Worm (Caenorhabditis elegans) whole organism, dauer: ENCODE data around the gene srz-62.
"Not testable (repeated sequence)": the region's sequence is repeated elsewhere in the genome, so short reads cannot be mapped to it uniquely, and the experiment has no call there.

Experiments used
- unc-62 ChIP-seq: sonication (generic microtip); optimal IDR thresholded peaks from 2 replicates; lab custom pipeline; 2017; ENCODE audit warnings: missing biosample characterization, missing genetic modification reagents, missing genetic modification characterization

srz-62 gene

ce11 chrIV:3876955-3877354 lies 23.3 kb upstream of the srz-62 start:
- no peak for TF ChIP-seq unc-62 (GFP tag; lab: Kevin White, UChicago)

- TF ChIP-seq unc-62 (GFP tag; lab: Kevin White, UChicago) = no peak
These were observed 21.9 kb upstream of the srz-62 start, which contains the start of gene F37C4.6 for ce11 chrIV:3878283-3878938. Gene F37C4.6 (minus strand): TSS chrIV:3878333.

- no peak for TF ChIP-seq unc-62 (GFP tag; lab: Kevin White, UChicago)
These were observed 19.2 kb upstream of the srz-62 start, which contains the start of the genes F37C4.8 and oac-23 for ce11 chrIV:3881119-3881518. Gene F37C4.8 (minus strand): TSS chrIV:3881219. Gene oac-23 (plus strand): TSS chrIV:3881441.

- TF ChIP-seq unc-62 (GFP tag; lab: Kevin White, UChicago) = no peak
These were observed 14.9 kb upstream of the srz-62 start, which contains the start of gene oac-22 for ce11 chrIV:3885369-3885768. Gene oac-22 (plus strand): TSS chrIV:3885669.

- no peak for TF ChIP-seq unc-62 (GFP tag; lab: Kevin White, UChicago)
These were observed 11.3 kb upstream of the srz-62 start, which contains the start of gene oac-21 for ce11 chrIV:3888963-3889362. Gene oac-21 (plus strand): TSS chrIV:3889263.

ce11 chrIV:3892027-3892426 lies 8.3 kb upstream of the srz-62 start, which contains the start of gene F56D6.9:
Gene F56D6.9 (plus strand): TSS chrIV:3892327.
- TF ChIP-seq unc-62 (GFP tag; lab: Kevin White, UChicago) = no peak

- no peak for TF ChIP-seq unc-62 (GFP tag; lab: Kevin White, UChicago)
These were observed 6.3 kb upstream of the srz-62 start, which contains the start of gene F56D6.8 for ce11 chrIV:3894004-3894480. Gene F56D6.8 (minus strand): TSS chrIV:3894430.

ce11 chrIV:3894770-3895169 lies 5.5 kb upstream of the srz-62 start, which contains the start of gene dct-8:
Gene dct-8 (plus strand): TSS chrIV:3895070.
- no peak for TF ChIP-seq unc-62 (GFP tag; lab: Kevin White, UChicago)

ce11 chrIV:3902955-3903354 lies 2.7 kb downstream of the srz-62 start, which contains the start of gene F56D6.6:
Gene F56D6.6 (plus strand): TSS chrIV:3903255.
- no peak for TF ChIP-seq unc-62 (GFP tag; lab: Kevin White, UChicago)

ce11 chrIV:3904620-3905019 lies 4.3 kb downstream of the srz-62 start, which contains the start of gene F56D6.21:
Gene F56D6.21 (plus strand): TSS chrIV:3904920.
- TF ChIP-seq unc-62 (GFP tag; lab: Kevin White, UChicago) = no peak

ce11 chrIV:3906393-3906792 lies 6.1 kb downstream of the srz-62 start, which contains the start of gene F56D6.11:
Gene F56D6.11 (minus strand): TSS chrIV:3906493.
- no peak for TF ChIP-seq unc-62 (GFP tag; lab: Kevin White, UChicago)

- no peak for TF ChIP-seq unc-62 (GFP tag; lab: Kevin White, UChicago)
These were observed 7.3 kb downstream of the srz-62 start, which contains the start of the genes F56D6.22 and F56D6.12 for ce11 chrIV:3907506-3908188. Gene F56D6.22 (minus strand): TSS chrIV:3907606. Gene F56D6.12 (plus strand): TSS chrIV:3908138.

- no peak for TF ChIP-seq unc-62 (GFP tag; lab: Kevin White, UChicago)
These were observed 8.8 kb downstream of the srz-62 start, which contains the start of gene F56D6.13 for ce11 chrIV:3909114-3909513. Gene F56D6.13 (plus strand): TSS chrIV:3909414.

- TF ChIP-seq unc-62 (GFP tag; lab: Kevin White, UChicago) = not testable (repeated sequence)
These were observed 11.5 kb downstream of the srz-62 start, which contains the start of gene F56D6.18 for ce11 chrIV:3911848-3912247. Gene F56D6.18 (minus strand): TSS chrIV:3911948.

ce11 chrIV:3912598-3912997 lies 12.3 kb downstream of the srz-62 start, which contains the start of gene F56D6.20:
Gene F56D6.20 (plus strand): TSS chrIV:3912898.
- no peak for TF ChIP-seq unc-62 (GFP tag; lab: Kevin White, UChicago)
